Fruit fly (Drosophila melanogaster) whole organism, adult: ENCODE results near the gene Pde1c.

ENCODE experiments used
- CG11617 ChIP-seq: fragments of 200-800 bp; sonication (Bioruptor generic); optimal IDR thresholded peaks from 2 replicates; lab custom pipeline; 2017; ENCODE audit warnings: mild to moderate bottlenecking, missing biosample characterization, missing genetic modification reagents, missing genetic modification characterization
- CG12768 ChIP-seq: fragments of 200-800 bp; sonication (Bioruptor generic); optimal IDR thresholded peaks from 2 replicates; lab custom pipeline; 2017; ENCODE audit warnings: missing biosample characterization, missing genetic modification characterization, mild to moderate bottlenecking, moderate library complexity, missing genetic modification reagents
- CG14711 ChIP-seq: fragments of 200-800 bp; sonication (Bioruptor generic); optimal IDR thresholded peaks from 2 replicates; lab custom pipeline; 2018; ENCODE audit warnings: missing biosample characterization, mild to moderate bottlenecking, missing genetic modification characterization, moderate library complexity
- CG1620 ChIP-seq: fragments of 200-800 bp; sonication (Bioruptor generic); optimal IDR thresholded peaks from 2 replicates; lab custom pipeline; 2016; ENCODE audit warnings: missing biosample characterization, missing genetic modification characterization
- CG33017 ChIP-seq: fragments of 200-800 bp; sonication (Bioruptor generic); optimal IDR thresholded peaks from 2 replicates; lab custom pipeline; 2018; ENCODE audit warnings: missing biosample characterization, mild to moderate bottlenecking, missing genetic modification characterization, moderate library complexity
- CG5204 ChIP-seq: fragments of 200-800 bp; sonication (Bioruptor generic); optimal IDR thresholded peaks from 2 replicates; lab custom pipeline; 2016; ENCODE audit warnings: missing biosample characterization, missing genetic modification characterization
- CG7045 ChIP-seq: fragments of 200-800 bp; sonication (Bioruptor generic); optimal IDR thresholded peaks from 2 replicates; lab custom pipeline; 2017; ENCODE audit warnings: missing biosample characterization, mild to moderate bottlenecking, missing genetic modification characterization
- CG7101 ChIP-seq: fragments of 200-800 bp; sonication (Bioruptor generic); optimal IDR thresholded peaks from 2 replicates; lab custom pipeline; 2018; ENCODE audit warnings: missing biosample characterization, mild to moderate bottlenecking, missing genetic modification characterization, moderate library complexity
- Clk ChIP-seq: fragments of 200-800 bp; sonication (Bioruptor generic); optimal IDR thresholded peaks from 2 replicates; lab custom pipeline; 2017; ENCODE audit warnings: missing biosample characterization, missing genetic modification characterization
- Crg-1 ChIP-seq: fragments of 200-800 bp; sonication (Bioruptor generic); optimal IDR thresholded peaks from 2 replicates; lab custom pipeline; 2016; ENCODE audit warnings: missing biosample characterization, missing genetic modification characterization
- Hr96 ChIP-seq: fragments of 200-800 bp; sonication (Bioruptor generic); optimal IDR thresholded peaks from 2 replicates; lab custom pipeline; 2016; ENCODE audit warnings: missing biosample characterization, missing genetic modification characterization
- Mnt ChIP-seq: fragments of 200-800 bp; sonication (Bioruptor generic); optimal IDR thresholded peaks from 2 replicates; lab custom pipeline; 2016; ENCODE audit warnings: missing biosample characterization, mild to moderate bottlenecking, missing genetic modification characterization
- bab1 ChIP-seq: fragments of 200-800 bp; sonication (Bioruptor generic); optimal IDR thresholded peaks from 3 replicates; lab custom pipeline; 2019; ENCODE audit warnings: missing biosample characterization, mild to moderate bottlenecking, missing genetic modification characterization, moderate library complexity
- cic ChIP-seq: fragments of 200-800 bp; sonication (Bioruptor generic); optimal IDR thresholded peaks from 2 replicates; lab custom pipeline; 2017; ENCODE audit warnings: missing biosample characterization, mild to moderate bottlenecking, missing genetic modification characterization, moderate library complexity
- cnc ChIP-seq, 2 experiments: fragments of >200 bp; optimal IDR thresholded peaks; 2 replicates each; lab custom pipeline; 2017
- kay ChIP-seq: fragments of 200-800 bp; sonication (Bioruptor generic); peaks from one replicate; lab custom pipeline; 2016; ENCODE audit warnings: missing biosample characterization, missing genetic modification characterization, borderline replicate concordance
- ovo ChIP-seq: fragments of 200-800 bp; sonication (Bioruptor generic); optimal IDR thresholded peaks from 2 replicates; lab custom pipeline; 2016; ENCODE audit warnings: missing biosample characterization, missing genetic modification characterization
- pad ChIP-seq: fragments of 200-800 bp; sonication (Bioruptor generic); optimal IDR thresholded peaks from 3 replicates; lab custom pipeline; 2017; ENCODE audit warnings: missing biosample characterization, missing genetic modification characterization, mild to moderate bottlenecking, moderate library complexity, missing genetic modification reagents
- tj ChIP-seq: fragments of 200-800 bp; sonication (Bioruptor generic); optimal IDR thresholded peaks from 3 replicates; lab custom pipeline; 2017; ENCODE audit warnings: missing biosample characterization, mild to moderate bottlenecking, missing genetic modification characterization, moderate library complexity
- toe ChIP-seq: fragments of 200-800 bp; sonication (Bioruptor generic); optimal IDR thresholded peaks from 2 replicates; lab custom pipeline; 2016; ENCODE audit warnings: missing biosample characterization, missing genetic modification characterization

The Pde1c gene

DNA sequence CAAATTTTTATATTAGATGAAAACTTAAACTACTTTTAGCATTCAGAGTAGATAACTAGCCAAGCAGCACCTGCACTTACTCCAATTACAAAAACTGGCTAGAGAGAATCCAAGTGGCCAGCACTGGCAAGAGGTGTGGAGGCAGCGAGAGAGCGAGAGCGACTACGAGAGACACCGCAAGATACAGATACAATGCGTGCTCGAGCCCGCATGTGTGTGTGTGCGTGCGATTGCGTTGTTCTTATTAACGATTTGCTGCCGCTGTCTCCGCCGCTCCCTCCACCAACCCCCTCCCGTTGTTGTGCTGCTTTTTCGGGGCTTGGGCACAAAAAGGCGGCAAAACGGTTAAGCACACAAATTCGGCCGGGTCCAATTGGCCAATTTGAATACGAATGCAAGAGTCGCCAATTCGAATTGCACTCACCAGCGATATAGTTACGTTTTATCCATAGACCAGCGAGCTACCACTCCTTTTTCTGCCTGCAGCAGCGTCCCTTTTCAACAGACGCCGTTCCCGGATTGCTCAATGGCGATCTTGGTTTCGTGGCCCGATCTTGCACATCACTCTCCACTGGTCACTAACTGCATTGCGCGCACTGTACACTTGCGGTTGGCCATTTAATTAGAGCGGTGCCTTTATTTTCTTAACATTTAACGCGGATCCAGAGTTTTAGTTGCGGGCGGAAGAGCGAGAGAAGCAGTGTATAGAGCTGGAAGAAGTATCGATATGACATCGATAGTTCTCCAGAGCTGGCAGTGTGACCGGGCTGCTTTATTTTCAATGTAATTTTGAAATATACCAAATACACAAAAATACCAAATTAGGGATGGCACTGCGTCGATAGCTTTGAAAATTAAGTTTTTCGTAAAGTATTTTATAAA is 119.4 kb downstream of the Pde1c start, which contains the start of gene crol:
TSS of gene crol (minus strand) at position 737 of the 882 bp plus-strand sequence.
- TF ChIP-seq Clk, result no peak
- TF ChIP-seq Crg-1 (GFP tag; lab: Kevin White, UChicago), result no peak
- peak; percentile 28 for TF ChIP-seq CG14711 (tag; lab: Kevin White, UChicago)
- no peak for TF ChIP-seq toe (GFP tag; lab: Kevin White, UChicago)
- TF ChIP-seq CG7101, result peak; percentile 25
- TF ChIP-seq CG5204, result no peak
- TF ChIP-seq cnc (optimal IDR thresholded peaks at IDR 0.05; lab: Kevin White, UChicago), result no peak
- TF ChIP-seq pad (GFP tag; lab: Kevin White, UChicago), result no peak
- TF ChIP-seq cic, result peak; percentile 66
- no peak for TF ChIP-seq CG11617 (GFP tag; lab: Kevin White, UChicago)
- no peak for TF ChIP-seq bab1 (GFP tag; lab: Kevin White, UChicago)
- no peak for TF ChIP-seq CG33017 (tag; lab: Kevin White, UChicago)
- peak; percentile 8 for TF ChIP-seq Mnt (GFP tag; lab: Kevin White, UChicago)
- TF ChIP-seq tj, result peak; percentile 13

DNA sequence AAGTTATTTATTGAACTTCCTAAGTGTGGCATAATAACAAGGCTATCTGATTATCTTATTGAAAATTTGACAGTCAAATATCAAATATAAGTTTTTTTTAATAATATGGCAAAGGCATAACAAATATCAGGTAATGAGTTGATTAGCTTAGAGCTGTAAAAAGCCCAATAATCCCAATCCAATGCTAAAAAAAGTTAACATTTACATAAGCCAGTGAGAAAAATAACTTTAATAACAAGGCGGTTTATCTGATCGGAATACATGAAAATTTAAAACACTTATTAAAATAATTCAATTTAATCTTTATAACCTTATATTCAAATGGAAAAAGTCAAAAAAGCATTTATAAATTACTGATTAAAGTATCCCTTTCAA is 120.1 kb downstream of the Pde1c start:
- TF ChIP-seq toe (GFP tag; lab: Kevin White, UChicago) (peak; percentile 32), CG7045 (GFP tag; lab: Kevin White, UChicago) (no peak)

DNA sequence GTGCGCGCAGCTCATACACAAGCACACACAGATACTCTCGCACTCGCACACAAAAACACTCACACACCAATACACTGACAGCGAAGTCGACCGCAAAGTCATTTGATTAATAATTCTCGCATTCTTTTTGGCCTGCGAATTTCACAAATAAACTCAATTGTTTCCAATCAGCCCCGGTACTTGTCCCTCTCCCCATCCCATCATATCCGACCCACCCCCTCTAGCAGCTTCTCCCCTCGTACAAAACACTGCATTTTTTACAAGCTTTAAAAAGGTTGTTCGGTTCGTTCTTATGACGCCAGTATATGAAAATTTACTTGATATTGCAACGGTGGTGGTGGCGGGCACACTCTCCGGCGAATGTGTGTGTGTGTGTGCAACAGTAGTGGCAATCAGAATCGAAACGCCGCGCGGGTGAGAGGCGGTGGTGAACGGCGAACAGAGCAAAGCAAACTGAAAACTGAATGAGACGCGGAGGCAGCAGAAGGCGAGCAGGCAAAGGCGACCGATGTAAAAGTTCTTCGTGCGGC is 120.6 kb downstream of the Pde1c start:
- TF ChIP-seq CG7045 (GFP tag; lab: Kevin White, UChicago) (no peak), CG14711 (tag; lab: Kevin White, UChicago) (peak; percentile 5), tj (peak; percentile 44), Hr96 (peak; percentile 43), Mnt (GFP tag; lab: Kevin White, UChicago) (peak; percentile 56), CG33017 (tag; lab: Kevin White, UChicago) (peak; percentile 15), CG12768 (GFP tag; lab: Kevin White, UChicago) (peak; percentile 49), CG1620 (no peak), cnc (optimal IDR thresholded peaks at IDR 0.05; lab: Kevin White, UChicago) (no peak), toe (GFP tag; lab: Kevin White, UChicago) (no peak), cic (peak; percentile 96), pad (GFP tag; lab: Kevin White, UChicago) (peak; percentile 62), CG11617 (GFP tag; lab: Kevin White, UChicago) (peak; percentile 23), Clk (peak; percentile 35), CG5204 (no peak), bab1 (GFP tag; lab: Kevin White, UChicago) (peak; percentile 22), CG7101 (peak; percentile 28), ovo (GFP tag; lab: Kevin White, UChicago) (peak; percentile 49), kay (peak; percentile 15), Crg-1 (GFP tag; lab: Kevin White, UChicago) (no peak)

DNA sequence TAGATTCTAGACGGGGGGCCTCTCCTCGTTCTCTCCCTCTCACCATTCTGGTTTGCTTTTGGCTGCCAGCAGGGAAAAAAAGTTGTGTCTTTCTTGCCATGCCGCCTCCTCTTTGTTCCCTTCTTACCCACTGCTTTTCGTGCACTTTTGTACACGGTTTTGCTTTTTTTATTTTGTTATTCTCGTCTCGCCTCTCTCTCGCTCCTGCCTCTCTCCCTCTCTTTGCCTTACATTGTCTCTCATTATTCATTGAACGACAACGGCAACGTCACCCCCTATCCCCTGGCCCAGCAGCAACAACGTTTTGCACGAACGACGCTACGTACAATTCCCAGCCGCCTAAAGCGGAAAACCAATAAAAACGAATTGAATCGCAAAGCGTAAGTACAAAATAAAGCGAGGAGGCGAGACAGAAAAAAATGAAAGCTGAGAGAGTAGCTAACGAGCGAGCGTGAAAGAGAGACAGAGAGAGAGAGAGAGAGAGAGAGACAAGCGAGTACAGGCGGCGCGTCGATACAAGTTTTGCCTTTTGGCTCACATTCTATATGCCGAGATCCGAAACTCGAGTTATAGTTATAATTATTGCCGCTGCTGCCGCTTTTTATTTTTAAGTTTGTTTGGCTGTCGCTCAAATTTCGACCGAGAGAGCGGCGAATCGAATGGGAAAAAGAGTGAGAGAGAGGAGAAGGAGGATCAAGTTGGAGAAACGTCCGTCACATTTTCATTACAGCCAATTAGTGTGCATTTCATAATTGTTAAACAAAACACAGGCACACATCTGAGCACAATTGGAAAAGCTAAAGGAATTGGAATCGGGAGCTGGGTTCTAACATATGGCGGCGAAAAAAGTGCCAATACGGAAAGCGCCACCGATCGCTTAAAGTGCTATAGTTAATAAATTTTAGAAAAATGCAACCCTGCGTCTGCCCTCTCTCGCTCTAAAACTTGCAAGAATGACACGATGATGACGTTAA is 121.4 kb downstream of the Pde1c start:
- TF ChIP-seq CG1620 (no peak), CG7045 (GFP tag; lab: Kevin White, UChicago) (peak; percentile 55), CG14711 (tag; lab: Kevin White, UChicago) (peak; percentile 28), cic (peak; percentile 93), ovo (GFP tag; lab: Kevin White, UChicago) (no peak), Hr96 (peak; percentile 66), pad (GFP tag; lab: Kevin White, UChicago) (peak; percentile 17), Mnt (GFP tag; lab: Kevin White, UChicago) (peak; percentile 78), cnc (optimal IDR thresholded peaks at IDR 0.05; lab: Kevin White, UChicago) (no peak), CG5204 (no peak), CG33017 (tag; lab: Kevin White, UChicago) (peak; percentile 69), CG11617 (GFP tag; lab: Kevin White, UChicago) (peak; percentile 9), Clk (peak; percentile 17), kay (no peak), CG7101 (peak; percentile 30), tj (peak; percentile 54), CG12768 (GFP tag; lab: Kevin White, UChicago) (peak; percentile 84), toe (GFP tag; lab: Kevin White, UChicago) (peak; percentile 23), Crg-1 (GFP tag; lab: Kevin White, UChicago) (no peak), bab1 (GFP tag; lab: Kevin White, UChicago) (peak; percentile 41)

DNA sequence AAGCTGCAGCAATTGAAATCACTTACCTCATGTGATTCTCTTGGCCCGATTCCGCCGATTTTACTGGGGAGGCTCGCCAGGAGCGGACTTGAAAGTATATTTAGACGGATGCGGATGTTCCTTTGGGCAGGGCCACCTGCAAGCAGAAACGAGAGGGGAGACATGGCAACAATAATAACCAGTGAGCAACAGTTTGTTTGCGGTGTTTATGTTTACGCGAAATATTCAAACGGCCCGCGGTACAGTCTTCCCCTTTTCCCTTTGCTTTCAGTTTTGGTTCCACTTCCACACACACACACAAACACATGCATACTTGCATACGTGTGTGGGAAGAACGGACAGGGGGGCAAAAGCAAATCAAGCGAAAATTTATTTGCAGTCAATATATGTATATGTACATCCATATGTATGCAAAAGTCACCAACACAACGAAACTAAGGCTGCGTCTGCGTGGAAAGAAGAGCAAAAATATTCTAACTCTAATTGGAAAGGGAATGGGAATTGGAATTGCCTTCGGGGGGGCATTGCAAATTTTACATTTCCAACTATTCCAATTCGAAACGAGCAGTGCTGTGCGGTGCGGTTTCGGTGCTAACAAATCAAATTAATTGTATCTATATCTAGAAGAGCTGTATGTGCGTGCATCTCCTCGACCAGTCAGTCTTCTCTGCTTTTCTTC is 122.2 kb downstream of the Pde1c start:
- TF ChIP-seq Clk, result peak; percentile 14
- no peak for TF ChIP-seq Crg-1 (GFP tag; lab: Kevin White, UChicago)
- peak; percentile 81 for TF ChIP-seq pad (GFP tag; lab: Kevin White, UChicago)
- TF ChIP-seq CG5204, result peak; percentile 38
